Worm (Caenorhabditis elegans) whole organism, L4 larva: ENCODE measurements around the gene twk-49.

ENCODE experiments used
- F49E8.2 ChIP-seq: sonication (generic microtip); optimal IDR thresholded peaks from 2 replicates; lab custom pipeline; 2016; ENCODE audit warnings: missing compliant biosample characterization, mild to moderate bottlenecking, missing genetic modification characterization, borderline replicate concordance
- T20F7.1 ChIP-seq: fragments of 200-800 bp; sonication (Bioruptor generic); optimal IDR thresholded peaks from 2 replicates; lab custom pipeline; 2018; ENCODE audit warnings: mild to moderate bottlenecking, missing genetic modification characterization, missing compliant biosample characterization
- ceh-62 ChIP-seq: sonication (generic microtip); optimal IDR thresholded peaks from 2 replicates; lab custom pipeline; 2017; ENCODE audit warnings: missing biosample characterization, missing genetic modification characterization
- daf-16 ChIP-seq, 3 experiments: sonication (generic microtip); optimal IDR thresholded peaks; 2 replicates each; lab custom pipeline; 2016 to 2017; ENCODE audit warnings: missing genetic modification characterization in 3 of 3, missing genetic modification reagents in 3 of 3, mild to moderate bottlenecking in 2 of 3, missing compliant biosample characterization in 2 of 3, missing biosample characterization in 1 of 3, moderate library complexity in 1 of 3
- hif-1 ChIP-seq, 2 experiments: sonication (generic microtip); optimal IDR thresholded peaks; 2 replicates each; lab custom pipeline; 2016 to 2017; ENCODE audit warnings: missing compliant biosample characterization in 2 of 2, missing genetic modification characterization in 2 of 2, missing genetic modification reagents in 2 of 2, missing genotype in 2 of 2, mild to moderate bottlenecking in 1 of 2
- hlh-30 ChIP-seq: sonication (generic microtip); optimal IDR thresholded peaks from 2 replicates; lab custom pipeline; 2017; ENCODE audit warnings: antibody characterized with exemption, mild to moderate bottlenecking, missing genetic modification characterization, missing compliant biosample characterization; ENCODE audit not compliant: insufficient read depth
- lin-15B ChIP-seq: fragments of 150-350 bp; sonication (generic microtip); optimal IDR thresholded peaks from 3 replicates; lab custom pipeline; 2014; ENCODE audit warnings: missing biosample characterization, missing genetic modification characterization
- nhr-28 ChIP-seq: fragments of 150-350 bp; optimal IDR thresholded peaks from 2 replicates; lab custom pipeline; 2014; ENCODE audit warnings: missing biosample characterization, missing genetic modification characterization
- nhr-76 ChIP-seq: fragments of 150-350 bp; optimal IDR thresholded peaks from 2 replicates; lab custom pipeline; 2014; ENCODE audit warnings: missing biosample characterization, missing genetic modification characterization
- sdz-12 ChIP-seq: fragments of 200-800 bp; sonication (Bioruptor generic); optimal IDR thresholded peaks from 2 replicates; lab custom pipeline; 2018; ENCODE audit warnings: mild to moderate bottlenecking, missing genetic modification characterization, missing compliant biosample characterization
- skn-1 ChIP-seq: fragments of 150-350 bp; optimal IDR thresholded peaks from 2 replicates; lab custom pipeline; 2014; ENCODE audit warnings: missing biosample characterization, missing genetic modification characterization
- unc-130 ChIP-seq: sonication (generic microtip); optimal IDR thresholded peaks from 2 replicates; lab custom pipeline; 2016; ENCODE audit warnings: missing genetic modification reagents, missing genetic modification characterization, missing compliant biosample characterization

ce11 chrII:6475180-6475737 lies 23.7 kb downstream of the twk-49 start, which contains the start of gene T28D9.16:
- TF ChIP-seq nhr-28 (tag; lab: Kevin White, UChicago): no peak
- no peak for TF ChIP-seq sdz-12 (GFP tag; lab: Kevin White, UChicago)
- TF ChIP-seq unc-130 (GFP tag; lab: Kevin White, UChicago): no peak
- TF ChIP-seq ceh-62 (tag; lab: Kevin White, UChicago): no peak
- no peak for TF ChIP-seq F49E8.2 (tag; lab: Kevin White, UChicago)
- TF ChIP-seq lin-15B: no peak
- TF ChIP-seq nhr-76 (tag; lab: Kevin White, UChicago): no peak
- TF ChIP-seq hlh-30: no peak
- no peak for TF ChIP-seq skn-1 (tag; lab: Kevin White, UChicago)
- TF ChIP-seq T20F7.1 (GFP tag; lab: Kevin White, UChicago): no peak
- no peak for TF ChIP-seq hif-1 (tag; optimal IDR thresholded peaks at IDR 0.05; lab: Kevin White, UChicago)
- TF ChIP-seq daf-16 (GFP tag; optimal IDR thresholded peaks at IDR 0.05; lab: Kevin White, UChicago): no peak
- TF ChIP-seq daf-16 (tag; optimal IDR thresholded peaks at IDR 0.05; lab: Kevin White, UChicago): no peak
